Fruit fly (Drosophila melanogaster): ENCODE data around the gene TfIIS.

- no peak for TF ChIP-seq CG8301 (tag; optimal IDR thresholded peaks at IDR 0.05)
- TF ChIP-seq Ets98B (GFP tag; IDR thresholded peaks at IDR 0.05), result no peak
- no peak for TF ChIP-seq gl (tag; optimal IDR thresholded peaks at IDR 0.05)
- TF ChIP-seq CG9948 (tag; optimal IDR thresholded peaks at IDR 0.05), result no peak
- TF ChIP-seq EcR (GFP tag; optimal IDR thresholded peaks at IDR 0.05), result no peak
- TF ChIP-seq CG12605 (GFP tag; IDR thresholded peaks at IDR 0.05), result no peak
- TF ChIP-seq Snoo (tag; optimal IDR thresholded peaks at IDR 0.05), result no peak
Observed at dm6 chr2L:15026582-15026981, 34.0 kb downstream of the TfIIS start, which contains the start of gene CG33310.
